Fruit fly (Drosophila melanogaster) whole organism, embryonic: Measurements from ENCODE around the gene pit.

ENCODE experiments used
- CG12071 ChIP-seq: fragments of 200-800 bp; sonication (Bioruptor generic); optimal IDR thresholded peaks from 3 replicates; lab custom pipeline; 2018; ENCODE audit warnings: missing biosample characterization, mild to moderate bottlenecking, missing genetic modification characterization
- CG12391 ChIP-seq: fragments of 200-800 bp; sonication (Bioruptor generic); optimal IDR thresholded peaks from 3 replicates; lab custom pipeline; 2018; ENCODE audit warnings: missing biosample characterization, mild to moderate bottlenecking, missing genetic modification characterization, moderate library complexity
- CG12769 ChIP-seq: fragments of 200-800 bp; sonication (Bioruptor generic); optimal IDR thresholded peaks from 2 replicates; lab custom pipeline; 2019; ENCODE audit warnings: missing biosample characterization, mild to moderate bottlenecking, missing genetic modification characterization, moderate library complexity
- CG12942 ChIP-seq: fragments of 200-800 bp; sonication (Bioruptor generic); optimal IDR thresholded peaks from 3 replicates; lab custom pipeline; 2016; ENCODE audit warnings: missing biosample characterization, missing genetic modification characterization
- CG13624 ChIP-seq: fragments of 200-800 bp; sonication (Bioruptor generic); optimal IDR thresholded peaks from 2 replicates; lab custom pipeline; 2016; ENCODE audit warnings: missing biosample characterization, missing genetic modification characterization
- CG15601 ChIP-seq: fragments of 200-800 bp; sonication (Bioruptor generic); optimal IDR thresholded peaks from 3 replicates; lab custom pipeline; 2019; ENCODE audit warnings: missing biosample characterization, mild to moderate bottlenecking, missing genetic modification characterization, moderate library complexity
- CG16813 ChIP-seq: fragments of 200-800 bp; sonication (Bioruptor generic); IDR thresholded peaks from 3 replicates; pipeline ENCODE4 v1.3.6; 2022; ENCODE audit warnings: missing biosample characterization, missing genetic modification characterization; ENCODE audit not compliant: partially characterized antibody
- CG17328 ChIP-seq: fragments of 200-800 bp; sonication (Bioruptor generic); IDR thresholded peaks from 2 replicates; pipeline ENCODE4 v1.3.6; 2022; ENCODE audit warnings: missing biosample characterization, missing genetic modification characterization
- CG2199 ChIP-seq: fragments of 200-800 bp; sonication (Bioruptor generic); IDR thresholded peaks from 3 replicates; pipeline ENCODE4 v1.3.6; 2022; ENCODE audit warnings: missing biosample characterization, missing genetic modification characterization
- CG3163 ChIP-seq: fragments of 200-800 bp; sonication (Bioruptor generic); optimal IDR thresholded peaks from 3 replicates; lab custom pipeline; 2016; ENCODE audit warnings: missing biosample characterization, missing genetic modification characterization
- CG4360 ChIP-seq: fragments of 200-800 bp; sonication (Bioruptor generic); IDR thresholded peaks from 2 replicates; pipeline ENCODE4 v1.3.6; 2022; ENCODE audit warnings: missing biosample characterization, missing genetic modification characterization
- CG6272 ChIP-seq: fragments of 200-800 bp; sonication (Bioruptor generic); IDR thresholded peaks from 2 replicates; pipeline ENCODE4 v1.3.6; 2022; ENCODE audit warnings: missing biosample characterization, missing genetic modification characterization
- CG8388 ChIP-seq: fragments of 200-800 bp; sonication (Bioruptor generic); optimal IDR thresholded peaks from 2 replicates; lab custom pipeline; 2019; ENCODE audit warnings: missing biosample characterization, mild to moderate bottlenecking, missing genetic modification characterization, moderate library complexity
- Camta ChIP-seq: fragments of 200-800 bp; sonication (Bioruptor generic); optimal IDR thresholded peaks from 2 replicates; lab custom pipeline; 2016; ENCODE audit warnings: missing biosample characterization, missing genetic modification characterization
- Deaf1 ChIP-seq: fragments of 200-800 bp; optimal IDR thresholded peaks from 3 replicates; lab custom pipeline; 2019; ENCODE audit warnings: missing biosample characterization, mild to moderate bottlenecking, missing genetic modification characterization, moderate library complexity
- Dfd ChIP-seq, 2 experiments: fragments of >200 bp; optimal IDR thresholded peaks; 2 replicates each; lab custom pipeline; 2017; ENCODE audit warnings: missing biosample characterization in 2 of 2, missing genetic modification characterization in 2 of 2
- Doc3 ChIP-seq: fragments of 200-800 bp; sonication (Bioruptor generic); IDR thresholded peaks from 3 replicates; pipeline ENCODE4 v1.3.6; 2022; ENCODE audit warnings: missing biosample characterization, missing genetic modification characterization; ENCODE audit not compliant: partially characterized antibody
- Drgx ChIP-seq: fragments of 200-800 bp; sonication (Bioruptor generic); IDR thresholded peaks from 2 replicates; pipeline ENCODE4 v1.3.6; 2022; ENCODE audit warnings: missing biosample characterization, missing genetic modification characterization
- ERR ChIP-seq: fragments of 200-800 bp; sonication (Bioruptor generic); optimal IDR thresholded peaks from 2 replicates; lab custom pipeline; 2016; ENCODE audit warnings: missing biosample characterization, missing genetic modification characterization
- GATAe ChIP-seq: fragments of 200-800 bp; sonication (Bioruptor generic); conservative IDR thresholded peaks from 2 replicates; pipeline ENCODE4 v1.3.6; 2022; ENCODE audit warnings: missing biosample characterization, missing genetic modification characterization
- Gsc ChIP-seq: fragments of 200-800 bp; sonication (Bioruptor generic); IDR thresholded peaks from 2 replicates; pipeline ENCODE4 v1.3.6; 2022; ENCODE audit warnings: missing biosample characterization, missing genetic modification characterization
- HLH4C ChIP-seq: fragments of 200-800 bp; sonication (Bioruptor generic); IDR thresholded peaks from 3 replicates; pipeline ENCODE4 v1.3.6; 2022; ENCODE audit warnings: missing biosample characterization, missing genetic modification characterization; ENCODE audit not compliant: partially characterized antibody
- Hey ChIP-seq: fragments of 200-800 bp; sonication (Bioruptor generic); optimal IDR thresholded peaks from 3 replicates; lab custom pipeline; 2018; ENCODE audit warnings: missing biosample characterization, mild to moderate bottlenecking, missing genetic modification characterization
- Hr78 ChIP-seq, 2 experiments: fragments of 200-800 bp in 1 of 2; fragments of >200 bp in 1 of 2; sonication (Bioruptor generic) in 1 of 2; optimal IDR thresholded peaks; 2 replicates each; lab custom pipeline; 2017 to 2019; ENCODE audit warnings: missing biosample characterization in 2 of 2, missing genetic modification characterization in 2 of 2, mild to moderate bottlenecking in 1 of 2, moderate library complexity in 1 of 2
- Jarid2 ChIP-seq: fragments of 200-800 bp; sonication (Bioruptor generic); optimal IDR thresholded peaks from 3 replicates; lab custom pipeline; 2017; ENCODE audit warnings: mild to moderate bottlenecking, missing biosample characterization, missing genetic modification reagents, missing genetic modification characterization
- MBD-R2 ChIP-seq: fragments of 200-800 bp; sonication (Bioruptor generic); IDR thresholded peaks from 2 replicates; pipeline ENCODE4 v1.3.6; 2022; ENCODE audit warnings: missing biosample characterization, missing genetic modification characterization
- MESR4 ChIP-seq: fragments of 200-800 bp; sonication (Bioruptor generic); optimal IDR thresholded peaks from 2 replicates; lab custom pipeline; 2018; ENCODE audit warnings: missing biosample characterization, mild to moderate bottlenecking, missing genetic modification characterization, moderate library complexity
- Med ChIP-seq: fragments of 200-800 bp; sonication (Bioruptor generic); peaks from one replicate; lab custom pipeline; 2016; ENCODE audit warnings: missing biosample characterization, missing genetic modification characterization, mild to moderate bottlenecking, inconsistent platforms, moderate library complexity
- Sry-β ChIP-seq: fragments of 200-800 bp; sonication (Bioruptor generic); optimal IDR thresholded peaks from 2 replicates; lab custom pipeline; 2018; ENCODE audit warnings: missing biosample characterization, mild to moderate bottlenecking, missing genetic modification characterization, moderate library complexity
- cad ChIP-seq: fragments of >200 bp; optimal IDR thresholded peaks from 2 replicates; lab custom pipeline; 2017; ENCODE audit warnings: missing biosample characterization, missing genetic modification characterization
- chm ChIP-seq: fragments of 200-800 bp; sonication (Bioruptor generic); IDR thresholded peaks from 2 replicates; pipeline ENCODE4 v1.3.6; 2022; ENCODE audit warnings: missing biosample characterization, missing genetic modification characterization
- corto ChIP-seq: fragments of 200-800 bp; sonication (Bioruptor generic); optimal IDR thresholded peaks from 2 replicates; lab custom pipeline; 2016; ENCODE audit warnings: missing biosample characterization, mild to moderate bottlenecking, missing genetic modification characterization, moderate library complexity
- grn ChIP-seq: fragments of 200-800 bp; sonication (Bioruptor generic); optimal IDR thresholded peaks from 3 replicates; lab custom pipeline; 2017; ENCODE audit warnings: missing biosample characterization, missing genetic modification characterization
- hb ChIP-seq: fragments of 200-800 bp; sonication (Bioruptor generic); IDR thresholded peaks from 3 replicates; pipeline ENCODE4 v1.3.6; 2022; ENCODE audit warnings: missing biosample characterization, missing genetic modification characterization; ENCODE audit not compliant: partially characterized antibody
- hbn ChIP-seq: fragments of 200-800 bp; sonication (Bioruptor generic); IDR thresholded peaks from 2 replicates; pipeline ENCODE4 v1.3.6; 2022; ENCODE audit warnings: missing biosample characterization, missing genetic modification characterization; ENCODE audit not compliant: partially characterized antibody
- inv ChIP-seq: fragments of 200-800 bp; sonication (Bioruptor generic); IDR thresholded peaks from 2 replicates; pipeline ENCODE4 v1.3.6; 2022; ENCODE audit warnings: missing biosample characterization, missing genetic modification characterization; ENCODE audit not compliant: partially characterized antibody
- kah ChIP-seq: fragments of 200-800 bp; sonication (Bioruptor generic); optimal IDR thresholded peaks from 2 replicates; lab custom pipeline; 2018; ENCODE audit warnings: missing biosample characterization, mild to moderate bottlenecking, missing genetic modification characterization
- ken ChIP-seq: fragments of 200-800 bp; sonication (Bioruptor generic); IDR thresholded peaks from 3 replicates; pipeline ENCODE4 v1.3.6; 2022; ENCODE audit warnings: missing biosample characterization, missing genetic modification characterization
- lbe ChIP-seq: fragments of 200-800 bp; sonication (Bioruptor generic); optimal IDR thresholded peaks from 2 replicates; lab custom pipeline; 2016; ENCODE audit warnings: missing biosample characterization, mild to moderate bottlenecking, missing genetic modification characterization
- mam ChIP-seq: fragments of 200-800 bp; sonication (Bioruptor generic); optimal IDR thresholded peaks from 3 replicates; lab custom pipeline; 2016; ENCODE audit warnings: missing biosample characterization, missing genetic modification characterization
- nerfin-2 ChIP-seq: fragments of 200-800 bp; sonication (Bioruptor generic); IDR thresholded peaks from 2 replicates; pipeline ENCODE4 v1.3.6; 2022; ENCODE audit warnings: missing biosample characterization, missing genetic modification characterization; ENCODE audit not compliant: partially characterized antibody
- pnt ChIP-seq: fragments of 200-800 bp; sonication (Bioruptor generic); optimal IDR thresholded peaks from 3 replicates; lab custom pipeline; 2016; ENCODE audit warnings: missing biosample characterization, missing genetic modification characterization
- pzg ChIP-seq: fragments of 200-800 bp; sonication (Bioruptor generic); optimal IDR thresholded peaks from 3 replicates; lab custom pipeline; 2018; ENCODE audit warnings: missing biosample characterization, mild to moderate bottlenecking, missing genetic modification characterization, moderate library complexity
- sens ChIP-seq: fragments of 200-800 bp; sonication (Bioruptor generic); peaks from one replicate; lab custom pipeline; 2016; ENCODE audit warnings: missing biosample characterization, missing genetic modification characterization
- shn ChIP-seq: fragments of 200-800 bp; sonication (Bioruptor generic); optimal IDR thresholded peaks from 3 replicates; lab custom pipeline; 2016; ENCODE audit warnings: missing biosample characterization, missing genetic modification characterization
- sr ChIP-seq: fragments of 200-800 bp; sonication (Bioruptor generic); IDR thresholded peaks from 3 replicates; pipeline ENCODE4 v1.3.6; 2022; ENCODE audit warnings: missing biosample characterization, missing genetic modification characterization
- vvl ChIP-seq: fragments of 200-800 bp; sonication (Bioruptor generic); IDR thresholded peaks from 2 replicates; pipeline ENCODE4 v1.3.6; 2022; ENCODE audit warnings: missing biosample characterization, missing genetic modification characterization
- z ChIP-seq: fragments of 200-800 bp; sonication (Bioruptor generic); IDR thresholded peaks from 3 replicates; pipeline ENCODE4 v1.3.6; 2022; ENCODE audit warnings: missing biosample characterization, missing genetic modification characterization
- zen ChIP-seq: fragments of 200-800 bp; sonication (Bioruptor generic); optimal IDR thresholded peaks from 3 replicates; lab custom pipeline; 2018; ENCODE audit warnings: missing biosample characterization, mild to moderate bottlenecking, missing genetic modification characterization, moderate library complexity
- zen2 ChIP-seq: fragments of 200-800 bp; sonication (Bioruptor generic); IDR thresholded peaks from 3 replicates; pipeline ENCODE4 v1.3.6; 2022; ENCODE audit warnings: missing biosample characterization, missing genetic modification characterization; ENCODE audit not compliant: partially characterized antibody

Gene pit

dm6 chr3R:22042283-22042875 lies 8.3 kb downstream of the pit start (continued):
- TF ChIP-seq grn (no peak), CG12071 (GFP tag; lab: Kevin White, UChicago) (no peak), z (GFP tag; lab: Robert Waterston, UW) (no peak), ERR (GFP tag; lab: Kevin White, UChicago) (no peak), Jarid2 (GFP tag; lab: Kevin White, UChicago) (peak; percentile 77), pnt (GFP tag; lab: Kevin White, UChicago) (no peak), nerfin-2 (no peak), CG8388 (GFP tag; lab: Kevin White, UChicago) (no peak), pzg (GFP tag; lab: Kevin White, UChicago) (no peak), CG15601 (tag; lab: Kevin White, UChicago) (no peak), MESR4 (GFP tag; lab: Kevin White, UChicago) (no peak), vvl (GFP tag; lab: Robert Waterston, UW) (peak; percentile 27; the same call in 1 of the 2 replicates), zen (tag; lab: Kevin White, UChicago) (no peak), mam (no peak), corto (GFP tag; lab: Kevin White, UChicago) (peak; percentile 31), Hey (no peak), CG4360 (GFP tag; lab: Robert Waterston, UW) (peak; percentile 72), CG13624 (GFP tag; lab: Kevin White, UChicago) (no peak), CG12391 (tag; lab: Kevin White, UChicago) (no peak), HLH4C (GFP tag; lab: Robert Waterston, UW) (peak; percentile 1; the same call in 1 of the 3 replicates), Gsc (GFP tag; lab: Robert Waterston, UW) (no peak), lbe (GFP tag; lab: Kevin White, UChicago) (peak; percentile 27), sens (GFP tag; lab: Kevin White, UChicago) (peak; percentile 40), GATAe (GFP tag; lab: Robert Waterston, UW) (no peak), CG16813 (no peak), CG6272 (GFP tag; lab: Robert Waterston, UW) (no peak), Camta (GFP tag; lab: Kevin White, UChicago) (no peak), CG17328 (no peak), Deaf1 (tag; lab: Kevin White, UChicago) (peak; percentile 2), CG3163 (peak; percentile 24), Med (GFP tag; lab: Kevin White, UChicago) (peak; percentile 20), zen2 (GFP tag; lab: Robert Waterston, UW) (peak; percentile 23; the same call in 1 of the 3 replicates), Hr78 (GFP tag; optimal IDR thresholded peaks at IDR 0.05; lab: Kevin White, UChicago) (no peak), MBD-R2 (GFP tag; lab: Robert Waterston, UW) (no peak), CG12942 (GFP tag; lab: Kevin White, UChicago) (no peak), cad (peak; percentile 44), CG2199 (GFP tag; lab: Robert Waterston, UW) (peak; percentile 11; the same call in 1 of the 3 replicates), CG12769 (tag; lab: Kevin White, UChicago) (no peak)

dm6 chr3R:22042982-22043381 lies 8.9 kb downstream of the pit start:
- TF ChIP-seq sens (GFP tag; lab: Kevin White, UChicago): peak; percentile 58
- peak in 1 of 2 experiments; percentile 64 for TF ChIP-seq Hr78 (GFP tag; optimal IDR thresholded peaks at IDR 0.05; lab: Kevin White, UChicago)
- TF ChIP-seq Sry-β (GFP tag; lab: Kevin White, UChicago): no peak
- TF ChIP-seq hb (GFP tag; lab: Robert Waterston, UW): no peak
- no peak for TF ChIP-seq shn
- TF ChIP-seq kah (GFP tag; lab: Kevin White, UChicago): peak; percentile 0
- no peak for TF ChIP-seq hbn (GFP tag; lab: Robert Waterston, UW)
- TF ChIP-seq chm (GFP tag; lab: Robert Waterston, UW): 0 out of 2 replicates have a peak, but pooled peaks have one; percentile 46
- 0 out of 3 replicates have a peak, but pooled peaks have one; percentile 30 for TF ChIP-seq ken (GFP tag; lab: Robert Waterston, UW)
- no peak for TF ChIP-seq Doc3 (GFP tag; lab: Robert Waterston, UW)
- no peak for TF ChIP-seq sr (GFP tag; lab: Robert Waterston, UW)
- TF ChIP-seq Drgx: no peak
- peak in 1 of 2 experiments; percentile 45 for TF ChIP-seq Dfd (GFP tag; optimal IDR thresholded peaks at IDR 0.05; lab: Kevin White, UChicago)
- TF ChIP-seq inv (GFP tag; lab: Robert Waterston, UW): no peak
- TF ChIP-seq HLH4C (GFP tag; lab: Robert Waterston, UW): no peak
